Worm (Caenorhabditis elegans) whole organism, L2 larva: ENCODE results near the gene R10E8.1.

Source experiments
- C34F6.9 ChIP-seq: fragments of 150-350 bp; optimal IDR thresholded peaks from 2 replicates; lab custom pipeline; 2014; ENCODE audit warnings: missing biosample characterization, missing genetic modification characterization
- R02D3.7 ChIP-seq: fragments of 150-350 bp; optimal IDR thresholded peaks from 2 replicates; lab custom pipeline; 2014; ENCODE audit warnings: missing biosample characterization, missing genetic modification characterization
- Y55F3AM.14 ChIP-seq: fragments of 200-800 bp; sonication (Bioruptor generic); optimal IDR thresholded peaks from 2 replicates; lab custom pipeline; 2018; ENCODE audit warnings: mild to moderate bottlenecking, missing genetic modification characterization, missing compliant biosample characterization
- ZK546.5 ChIP-seq: sonication (generic microtip); optimal IDR thresholded peaks from 2 replicates; lab custom pipeline; 2017; ENCODE audit warnings: missing biosample characterization, missing genetic modification characterization
- alr-1 ChIP-seq: fragments of 150-350 bp; optimal IDR thresholded peaks from 2 replicates; lab custom pipeline; 2014; ENCODE audit warnings: missing biosample characterization, missing genetic modification characterization
- aly-2 ChIP-seq: fragments of 150-350 bp; optimal IDR thresholded peaks from 2 replicates; lab custom pipeline; 2014; ENCODE audit warnings: missing biosample characterization, missing genetic modification characterization
- ama-1 ChIP-seq: fragments of 150-350 bp; optimal IDR thresholded peaks from 2 replicates; lab custom pipeline; 2018; ENCODE audit warnings: inconsistent platforms
- blmp-1 ChIP-seq: sonication (generic microtip); optimal IDR thresholded peaks from 2 replicates; lab custom pipeline; 2017; ENCODE audit warnings: missing genetic modification characterization, mild to moderate bottlenecking, missing compliant biosample characterization, antibody characterized with exemption, moderate library complexity; ENCODE audit not compliant: insufficient read depth
- ceh-16 ChIP-seq: fragments of 150-350 bp; optimal IDR thresholded peaks from 2 replicates; lab custom pipeline; 2014; ENCODE audit warnings: missing biosample characterization, missing genetic modification characterization
- ceh-82 ChIP-seq: fragments of 150-350 bp; optimal IDR thresholded peaks from 2 replicates; lab custom pipeline; 2014; ENCODE audit warnings: missing biosample characterization, missing genetic modification characterization
- dmd-4 ChIP-seq: sonication (generic microtip); optimal IDR thresholded peaks from 2 replicates; lab custom pipeline; 2017; ENCODE audit warnings: missing biosample characterization, missing genetic modification characterization
- egl-27 ChIP-seq: sonication (generic microtip); optimal IDR thresholded peaks from 3 replicates; lab custom pipeline; 2017; ENCODE audit warnings: missing biosample characterization, missing genetic modification reagents, missing genetic modification characterization
- elt-3 ChIP-seq: sonication (generic microtip); optimal IDR thresholded peaks from 2 replicates; lab custom pipeline; 2017; ENCODE audit warnings: missing biosample characterization, missing genetic modification characterization
- fos-1 ChIP-seq: fragments of 150-350 bp; optimal IDR thresholded peaks from 2 replicates; lab custom pipeline; 2014; ENCODE audit warnings: missing biosample characterization, missing genetic modification characterization
- lin-11 ChIP-seq: fragments of 150-350 bp; sonication (generic microtip); optimal IDR thresholded peaks from 2 replicates; lab custom pipeline; 2014; ENCODE audit warnings: missing biosample characterization, missing genetic modification characterization, inconsistent platforms, mixed read lengths
- lin-13 ChIP-seq: fragments of 150-350 bp; optimal IDR thresholded peaks from 2 replicates; lab custom pipeline; 2014; ENCODE audit warnings: missing biosample characterization, missing genetic modification reagents, missing genetic modification characterization
- lin-39 ChIP-seq: fragments of 150-350 bp; optimal IDR thresholded peaks from 2 replicates; lab custom pipeline; 2014; ENCODE audit warnings: missing biosample characterization, missing genetic modification reagents, missing genetic modification characterization
- lsy-2 ChIP-seq, 2 experiments: fragments of 150-350 bp in 1 of 2; sonication (generic microtip) in 1 of 2; optimal IDR thresholded peaks; 2 replicates each; lab custom pipeline; 2014 to 2017; ENCODE audit warnings: missing biosample characterization in 2 of 2, missing genetic modification characterization in 2 of 2
- mab-5 ChIP-seq: fragments of 150-350 bp; optimal IDR thresholded peaks from 2 replicates; lab custom pipeline; 2014; ENCODE audit warnings: missing biosample characterization, missing genetic modification characterization
- mbf-1 ChIP-seq: sonication (generic microtip); optimal IDR thresholded peaks from 2 replicates; lab custom pipeline; 2017; ENCODE audit warnings: missing biosample characterization, missing genetic modification characterization
- nhr-10 ChIP-seq: sonication (generic microtip); optimal IDR thresholded peaks from 2 replicates; lab custom pipeline; 2017; ENCODE audit warnings: missing biosample characterization, missing genetic modification characterization
- nhr-12 ChIP-seq: fragments of 150-350 bp; optimal IDR thresholded peaks from 2 replicates; lab custom pipeline; 2014; ENCODE audit warnings: missing biosample characterization, missing genetic modification characterization
- nhr-21 ChIP-seq: fragments of 150-350 bp; optimal IDR thresholded peaks from 2 replicates; lab custom pipeline; 2014; ENCODE audit warnings: missing biosample characterization, missing genetic modification characterization
- nhr-23 ChIP-seq: fragments of 150-350 bp; optimal IDR thresholded peaks from 2 replicates; lab custom pipeline; 2014; ENCODE audit warnings: missing biosample characterization, missing genetic modification reagents, missing genetic modification characterization
- nhr-25 ChIP-seq: fragments of 150-350 bp; sonication (generic microtip); optimal IDR thresholded peaks from 3 replicates; lab custom pipeline; 2014; ENCODE audit warnings: missing biosample characterization, missing genetic modification characterization
- nhr-77 ChIP-seq: fragments of 150-350 bp; optimal IDR thresholded peaks from 2 replicates; lab custom pipeline; 2014; ENCODE audit warnings: missing biosample characterization, missing genetic modification characterization
- skn-1 ChIP-seq: sonication (generic microtip); optimal IDR thresholded peaks from 2 replicates; lab custom pipeline; 2017; ENCODE audit warnings: missing biosample characterization, missing genetic modification characterization
- sma-9 ChIP-seq, 2 experiments: fragments of 150-350 bp in 1 of 2; sonication (generic microtip) in 1 of 2; optimal IDR thresholded peaks; 2 replicates each; lab custom pipeline; 2014 to 2016; ENCODE audit warnings: missing genetic modification characterization in 2 of 2, mild to moderate bottlenecking in 1 of 2, missing biosample characterization in 1 of 2, missing compliant biosample characterization in 1 of 2, missing genetic modification reagents in 1 of 2, moderate library complexity in 1 of 2
- snpc-4 ChIP-seq: fragments of 150-350 bp; optimal IDR thresholded peaks from 2 replicates; lab custom pipeline; 2014; ENCODE audit warnings: missing biosample characterization, missing genetic modification characterization
- unc-62 ChIP-seq: fragments of 150-350 bp; optimal IDR thresholded peaks from 2 replicates; lab custom pipeline; 2014; ENCODE audit warnings: missing biosample characterization, missing genetic modification reagents, missing genetic modification characterization
- zag-1 ChIP-seq: fragments of 150-350 bp; optimal IDR thresholded peaks from 2 replicates; lab custom pipeline; 2014; ENCODE audit warnings: missing biosample characterization, missing genetic modification characterization
- ztf-1 ChIP-seq: fragments of 200-800 bp; sonication (Bioruptor generic); conservative IDR thresholded peaks from 2 replicates; pipeline ENCODE4 v1.3.6; 2022; ENCODE audit warnings: missing genetic modification characterization, missing compliant biosample characterization
- ztf-11 ChIP-seq: sonication (generic microtip); optimal IDR thresholded peaks from 2 replicates; lab custom pipeline; 2017; ENCODE audit warnings: missing biosample characterization, missing genetic modification characterization

Gene R10E8.1

DNA sequence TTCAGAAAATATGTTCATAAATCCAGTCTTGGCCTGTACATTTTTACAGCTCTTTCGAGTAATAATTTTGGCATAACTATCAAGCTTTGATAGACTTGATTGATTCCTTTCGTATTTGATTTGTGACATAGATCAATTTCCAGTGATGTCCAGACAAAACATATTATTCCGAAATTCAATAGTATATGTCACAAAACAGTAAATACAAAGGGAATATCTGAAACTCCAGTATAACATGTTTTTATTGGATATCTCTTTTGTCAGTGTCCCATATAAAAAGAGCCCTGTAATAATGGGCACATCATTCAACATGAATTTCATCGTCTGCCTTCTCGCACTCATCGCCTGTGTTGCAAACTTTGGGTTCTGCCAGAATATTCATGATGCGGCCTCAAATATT lies 38.4 kb upstream of the R10E8.1 start, which contains the start of gene Y51A2A.4:
Gene Y51A2A.4, plus strand, starts transcription at position 301 of the 400 bp plus-strand sequence.
- TF ChIP-seq fos-1 (tag; lab: Kevin White, UChicago) (no peak), dmd-4 (tag; lab: Kevin White, UChicago) (no peak), egl-27 (no peak), alr-1 (tag; lab: Kevin White, UChicago) (no peak), ztf-11 (no peak), lsy-2 (tag; optimal IDR thresholded peaks at IDR 0.05; lab: Kevin White, UChicago) (no peak)

- TF ChIP-seq fos-1 (tag; lab: Kevin White, UChicago) (no peak), snpc-4 (no peak), nhr-12 (tag; lab: Kevin White, UChicago) (no peak), lin-39 (tag; lab: Kevin White, UChicago) (no peak), mbf-1 (no peak), lin-13 (GFP tag; lab: Kevin White, UChicago) (no peak), zag-1 (tag; lab: Kevin White, UChicago) (no peak), lin-11 (tag; lab: Kevin White, UChicago) (no peak), nhr-77 (tag; lab: Kevin White, UChicago) (no peak), unc-62 (GFP tag; lab: Kevin White, UChicago) (no peak), ceh-16 (tag; lab: Kevin White, UChicago) (no peak), alr-1 (tag; lab: Kevin White, UChicago) (no peak), aly-2 (tag; lab: Kevin White, UChicago) (no peak), Y55F3AM.14 (GFP tag; lab: Kevin White, UChicago) (no peak), ama-1 (lab: Kevin White, UChicago) (no peak), R02D3.7 (no peak)
These were observed 30.4 kb upstream of the R10E8.1 start, which contains the start of gene clec-247 for ce11 chrV:18282597-18282996. Gene clec-247 (plus strand): TSS chrV:18282897.

DNA sequence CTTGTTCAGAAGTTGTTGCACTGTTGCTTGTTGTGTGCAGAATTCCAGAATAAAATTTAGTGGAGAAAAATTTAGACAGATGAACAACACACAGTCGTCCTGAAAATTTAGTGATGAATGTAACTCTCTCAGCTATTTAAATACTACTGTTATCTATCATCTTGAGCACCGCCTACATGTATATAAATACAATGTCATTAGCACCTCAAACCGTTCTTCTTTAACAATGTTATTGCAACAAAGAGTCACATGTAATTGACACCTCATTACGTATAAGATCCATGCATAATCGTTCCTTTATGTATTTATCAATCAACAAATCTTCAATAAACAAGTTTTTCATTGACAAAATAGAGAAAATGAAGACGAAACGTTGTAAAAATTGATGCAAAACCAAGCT lies 28.6 kb upstream of the R10E8.1 start, which contains the start of gene Y51A2A.16:
Gene Y51A2A.16, minus strand, starts transcription at position 101 of the 400 bp plus-strand sequence.
- TF ChIP-seq nhr-12 (tag; lab: Kevin White, UChicago) (no peak), fos-1 (tag; lab: Kevin White, UChicago) (no peak), dmd-4 (tag; lab: Kevin White, UChicago) (no peak), sma-9 (GFP tag; optimal IDR thresholded peaks at IDR 0.05; lab: Kevin White, UChicago) (no peak), sma-9 (tag; optimal IDR thresholded peaks at IDR 0.05; lab: Kevin White, UChicago) (no peak), ZK546.5 (tag; lab: Kevin White, UChicago) (no peak), lin-39 (tag; lab: Kevin White, UChicago) (no peak), ceh-16 (tag; lab: Kevin White, UChicago) (no peak), snpc-4 (no peak), nhr-21 (no peak), skn-1 (no peak)

DNA sequence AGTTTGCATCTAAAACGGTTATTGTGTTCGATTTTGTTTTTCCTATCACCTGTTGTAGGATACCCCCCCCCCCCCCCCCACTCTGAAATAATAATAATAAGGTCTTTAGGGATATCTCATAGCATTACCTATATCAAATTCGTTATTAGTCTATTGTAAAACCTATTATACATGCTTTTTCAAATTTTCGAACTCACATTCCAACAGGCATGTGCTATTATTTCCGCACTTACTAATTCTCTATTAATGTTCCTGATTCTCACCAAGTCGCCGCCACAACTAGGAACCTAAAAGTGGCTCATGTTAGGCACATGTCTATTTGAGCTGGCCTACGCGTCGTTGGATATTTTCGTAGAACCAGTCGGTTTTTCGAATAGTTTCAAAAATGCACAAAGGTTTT lies 18.2 kb upstream of the R10E8.1 start, which contains the start of gene Y37H2C.4:
Gene Y37H2C.4, plus strand, starts transcription at position 301 of the 400 bp plus-strand sequence.
- no peak for TF ChIP-seq nhr-10 (tag; lab: Kevin White, UChicago)
- no peak for TF ChIP-seq nhr-23 (tag; lab: Kevin White, UChicago)
- TF ChIP-seq sma-9 (GFP tag; optimal IDR thresholded peaks at IDR 0.05; lab: Kevin White, UChicago), result no peak
- TF ChIP-seq sma-9 (tag; optimal IDR thresholded peaks at IDR 0.05; lab: Kevin White, UChicago), result no peak
- TF ChIP-seq mab-5, result no peak
- TF ChIP-seq nhr-12 (tag; lab: Kevin White, UChicago), result no peak
- TF ChIP-seq aly-2 (tag; lab: Kevin White, UChicago), result no peak

DNA sequence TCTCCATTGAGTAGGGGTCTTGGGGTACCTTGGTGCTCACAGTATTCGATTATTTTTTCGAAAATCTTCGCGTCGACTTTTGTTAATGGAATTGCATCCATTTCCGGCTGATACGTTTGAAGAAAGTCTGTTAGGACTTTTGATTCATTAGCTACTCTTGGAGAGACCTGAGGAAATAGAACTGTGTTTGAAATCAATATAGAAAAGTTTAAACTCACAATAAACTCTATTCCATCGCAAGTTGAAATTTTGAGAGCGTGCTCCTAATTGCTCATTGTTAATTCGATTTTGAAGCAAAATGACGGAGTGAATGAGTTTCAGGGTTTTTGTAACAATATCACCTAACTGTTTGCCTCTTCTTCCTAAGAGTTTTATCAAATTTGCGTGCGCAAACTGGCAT lies 17.7 kb upstream of the R10E8.1 start, which contains the start of gene skr-6:
Gene skr-6, minus strand, starts transcription at position 101 of the 400 bp plus-strand sequence.
- no peak for TF ChIP-seq Y55F3AM.14 (GFP tag; lab: Kevin White, UChicago)
- no peak for TF ChIP-seq ztf-1
- no peak for TF ChIP-seq egl-27
- no peak for TF ChIP-seq elt-3 (tag; lab: Kevin White, UChicago)
- TF ChIP-seq nhr-10 (tag; lab: Kevin White, UChicago), result no peak
- no peak for TF ChIP-seq ztf-11
- TF ChIP-seq ceh-82, result no peak
- TF ChIP-seq, all 48 proteins: peak for 0

- no peak for TF ChIP-seq ceh-82
- no peak for TF ChIP-seq lin-13 (GFP tag; lab: Kevin White, UChicago)
- no peak for TF ChIP-seq blmp-1 (tag; lab: Kevin White, UChicago)
- no peak for TF ChIP-seq zag-1 (tag; lab: Kevin White, UChicago)
- no peak for TF ChIP-seq C34F6.9
- no peak for TF ChIP-seq dmd-4 (tag; lab: Kevin White, UChicago)
- no peak for TF ChIP-seq nhr-12 (tag; lab: Kevin White, UChicago)
- no peak for TF ChIP-seq aly-2 (tag; lab: Kevin White, UChicago)
- no peak for TF ChIP-seq ztf-11
- TF ChIP-seq mab-5, result no peak
- no peak for TF ChIP-seq ZK546.5 (tag; lab: Kevin White, UChicago)
- no peak for TF ChIP-seq nhr-25 (tag; lab: Kevin White, UChicago)
- TF ChIP-seq ztf-1, result no peak
- TF ChIP-seq nhr-77 (tag; lab: Kevin White, UChicago), result no peak
- TF ChIP-seq fos-1 (tag; lab: Kevin White, UChicago), result no peak
- TF ChIP-seq alr-1 (tag; lab: Kevin White, UChicago), result no peak
- TF ChIP-seq nhr-23 (tag; lab: Kevin White, UChicago), result no peak
- TF ChIP-seq lin-39 (tag; lab: Kevin White, UChicago), result no peak
These were observed 16.5 kb upstream of the R10E8.1 start, which contains the start of gene fbxa-213 for ce11 chrV:18268744-18269143. Gene fbxa-213 (minus strand): TSS chrV:18268844.
